Worm (Caenorhabditis elegans) whole organism, L1 larva: Measurements from ENCODE around the gene nhr-251.

ENCODE experiments used
- C34B4.2 ChIP-seq: sonication (generic microtip); optimal IDR thresholded peaks from 2 replicates; lab custom pipeline; 2017; ENCODE audit warnings: mild to moderate bottlenecking, missing genetic modification characterization, missing compliant biosample characterization
- F16B12.6 ChIP-seq: fragments of 150-350 bp; optimal IDR thresholded peaks from 2 replicates; lab custom pipeline; 2014; ENCODE audit warnings: missing biosample characterization, missing genetic modification characterization
- aha-1 ChIP-seq: fragments of 150-350 bp; optimal IDR thresholded peaks from 2 replicates; lab custom pipeline; 2014; ENCODE audit warnings: missing biosample characterization, missing genetic modification characterization
- aly-2 ChIP-seq: fragments of 150-350 bp; optimal IDR thresholded peaks from 2 replicates; lab custom pipeline; 2014; ENCODE audit warnings: missing biosample characterization, missing genetic modification characterization
- ama-1 ChIP-seq: fragments of 150-350 bp; optimal IDR thresholded peaks from 2 replicates; lab custom pipeline; 2014
- blmp-1 ChIP-seq: fragments of 150-350 bp; optimal IDR thresholded peaks from 2 replicates; lab custom pipeline; 2014; ENCODE audit warnings: missing biosample characterization, missing genetic modification characterization
- ceh-82 ChIP-seq, 3 experiments: fragments of 150-350 bp in 1 of 3; sonication (generic microtip) in 2 of 3; optimal IDR thresholded peaks; 2 replicates each; lab custom pipeline; 2014 to 2017; ENCODE audit warnings: missing biosample characterization in 3 of 3, missing genetic modification characterization in 3 of 3
- ceh-90 ChIP-seq: sonication (generic microtip); optimal IDR thresholded peaks from 2 replicates; lab custom pipeline; 2016; ENCODE audit warnings: missing genetic modification characterization, missing compliant biosample characterization
- ces-1 ChIP-seq: fragments of 150-350 bp; optimal IDR thresholded peaks from 2 replicates; lab custom pipeline; 2014; ENCODE audit warnings: missing biosample characterization, missing genetic modification reagents, missing genetic modification characterization
- dpl-1 ChIP-seq, 3 experiments: fragments of 150-350 bp in 2 of 3; sonication (generic microtip) in 1 of 3; optimal IDR thresholded peaks; 2 replicates each; lab custom pipeline; 2014 to 2017; ENCODE audit warnings: missing biosample characterization in 3 of 3, missing genetic modification characterization in 3 of 3, missing genetic modification reagents in 3 of 3
- dsc-1 ChIP-seq: sonication (generic microtip); optimal IDR thresholded peaks from 2 replicates; lab custom pipeline; 2016; ENCODE audit warnings: mild to moderate bottlenecking, missing genetic modification characterization, missing compliant biosample characterization
- efl-1 ChIP-seq, 4 experiments: fragments of 150-350 bp; optimal IDR thresholded peaks in 3 of 4; peaks in 1 of 4; 1 replicate in 1 of 4; 2 replicates in 3 of 4; lab custom pipeline; 2014; ENCODE audit warnings: missing biosample characterization in 2 of 4, missing genetic modification characterization in 2 of 4, missing genetic modification reagents in 2 of 4
- efl-3 ChIP-seq: fragments of 200-800 bp; sonication (Bioruptor generic); optimal IDR thresholded peaks from 2 replicates; lab custom pipeline; 2018; ENCODE audit warnings: mild to moderate bottlenecking, missing genetic modification characterization, missing compliant biosample characterization
- elt-2 ChIP-seq: sonication (generic microtip); optimal IDR thresholded peaks from 2 replicates; lab custom pipeline; 2016; ENCODE audit warnings: missing genetic modification characterization, mild to moderate bottlenecking, inconsistent platforms, missing compliant biosample characterization, missing genetic modification reagents
- fkh-4 ChIP-seq: sonication (generic microtip); optimal IDR thresholded peaks from 2 replicates; lab custom pipeline; 2016; ENCODE audit warnings: missing compliant biosample characterization, missing genetic modification characterization, borderline replicate concordance
- fos-1 ChIP-seq: fragments of 150-350 bp; optimal IDR thresholded peaks from 2 replicates; lab custom pipeline; 2014; ENCODE audit warnings: missing biosample characterization, missing genetic modification characterization
- lin-14 ChIP-seq: fragments of 200-800 bp; sonication (Bioruptor generic); optimal IDR thresholded peaks from 2 replicates; lab custom pipeline; 2018; ENCODE audit warnings: mild to moderate bottlenecking, missing genetic modification characterization, moderate library complexity, missing compliant biosample characterization
- lin-35 ChIP-seq, 2 experiments: fragments of 150-350 bp; optimal IDR thresholded peaks; 2 replicates each; lab custom pipeline; 2014; ENCODE audit warnings: missing biosample characterization in 2 of 2, missing genetic modification characterization in 2 of 2, missing genetic modification reagents in 2 of 2
- lin-39 ChIP-seq: fragments of 150-350 bp; optimal IDR thresholded peaks from 2 replicates; lab custom pipeline; 2014; ENCODE audit warnings: missing biosample characterization, missing genetic modification reagents, missing genetic modification characterization
- mab-9 ChIP-seq: fragments of 200-800 bp; sonication (Bioruptor generic); IDR thresholded peaks from 2 replicates; pipeline ENCODE4 v1.3.6; 2022; ENCODE audit warnings: missing genetic modification reagents, missing genetic modification characterization, missing compliant biosample characterization
- mdl-1 ChIP-seq, 2 experiments: fragments of 150-350 bp; optimal IDR thresholded peaks; 2 replicates each; lab custom pipeline; 2014 to 2017; ENCODE audit warnings: missing biosample characterization in 2 of 2, missing genetic modification characterization in 2 of 2, inconsistent platforms in 1 of 2
- mef-2 ChIP-seq: fragments of 150-350 bp; optimal IDR thresholded peaks from 2 replicates; lab custom pipeline; 2014; ENCODE audit warnings: missing biosample characterization, missing genetic modification characterization
- nhr-77 ChIP-seq: fragments of 150-350 bp; optimal IDR thresholded peaks from 2 replicates; lab custom pipeline; 2014; ENCODE audit warnings: missing biosample characterization, missing genetic modification characterization
- nhr-84 ChIP-seq: sonication (generic microtip); optimal IDR thresholded peaks from 2 replicates; lab custom pipeline; 2017; ENCODE audit warnings: missing biosample characterization, missing genetic modification characterization
- nhr-85 ChIP-seq: sonication (generic microtip); peaks from one replicate; lab custom pipeline; 2016; ENCODE audit warnings: missing genetic modification characterization, inconsistent platforms, missing compliant biosample characterization
- nhr-90 ChIP-seq: sonication (generic microtip); optimal IDR thresholded peaks from 2 replicates; lab custom pipeline; 2016; ENCODE audit warnings: mild to moderate bottlenecking, missing genetic modification characterization, missing compliant biosample characterization; ENCODE audit not compliant: poor library complexity
- pag-3 ChIP-seq: sonication (generic microtip); optimal IDR thresholded peaks from 2 replicates; lab custom pipeline; 2017; ENCODE audit warnings: missing genetic modification characterization, mild to moderate bottlenecking, missing compliant biosample characterization, antibody characterized with exemption, borderline replicate concordance; ENCODE audit not compliant: insufficient read depth
- rnt-1 ChIP-seq: sonication (generic microtip); optimal IDR thresholded peaks from 2 replicates; lab custom pipeline; 2016; ENCODE audit warnings: mild to moderate bottlenecking, missing genetic modification characterization, moderate library complexity, missing compliant biosample characterization
- snpc-4 ChIP-seq: fragments of 150-350 bp; optimal IDR thresholded peaks from 2 replicates; lab custom pipeline; 2014; ENCODE audit warnings: missing biosample characterization, missing genetic modification characterization
- tlp-1 ChIP-seq: fragments of 150-350 bp; optimal IDR thresholded peaks from 2 replicates; lab custom pipeline; 2014; ENCODE audit warnings: missing biosample characterization, missing genetic modification characterization
- unc-30 ChIP-seq: sonication (generic microtip); optimal IDR thresholded peaks from 2 replicates; lab custom pipeline; 2017; ENCODE audit warnings: missing biosample characterization, missing genetic modification characterization
- unc-98 ChIP-seq: fragments of 200-800 bp; sonication (Bioruptor generic); IDR thresholded peaks from 2 replicates; pipeline ENCODE4 v1.3.6; 2022; ENCODE audit warnings: missing genetic modification characterization, missing compliant biosample characterization
- vab-15 ChIP-seq: sonication (generic microtip); optimal IDR thresholded peaks from 2 replicates; lab custom pipeline; 2017; ENCODE audit warnings: missing genotype, mild to moderate bottlenecking, missing genetic modification characterization, missing compliant biosample characterization
- xbp-1 ChIP-seq: sonication (generic microtip); optimal IDR thresholded peaks from 2 replicates; lab custom pipeline; 2016; ENCODE audit warnings: missing genetic modification characterization, missing compliant biosample characterization
- ztf-4 ChIP-seq: fragments of 150-350 bp; optimal IDR thresholded peaks from 2 replicates; lab custom pipeline; 2014; ENCODE audit warnings: missing biosample characterization, missing genetic modification characterization

nhr-251 gene

DNA sequence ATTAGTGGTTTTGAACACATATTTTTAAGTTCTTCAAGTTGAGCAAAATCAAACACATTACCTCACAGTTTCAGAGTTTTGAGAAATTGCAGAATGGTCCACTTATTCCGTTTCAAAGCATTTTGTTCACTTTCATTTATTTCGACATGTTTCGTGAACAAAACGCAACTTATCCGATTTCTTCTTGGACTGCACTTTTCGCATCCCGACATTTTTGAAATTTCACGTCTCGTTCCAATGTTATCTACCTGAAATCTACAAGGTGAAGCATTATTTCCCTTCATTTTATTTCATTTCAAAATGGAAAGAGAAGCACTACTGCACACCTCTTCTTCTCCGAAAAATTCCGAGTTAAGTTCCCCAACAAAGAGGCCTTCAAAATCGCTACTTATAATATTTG, 10.1 kb upstream of the nhr-251 start, which contains the start of gene ZK488.6:
TSS of gene ZK488.6 (plus strand) at position 301 of the 400 bp plus-strand sequence.
- no peak for TF ChIP-seq snpc-4 (tag; lab: Kevin White, UChicago)
- TF ChIP-seq unc-98 (GFP tag; lab: Robert Waterston, UW), result 0 out of 2 replicates have a peak, but pooled peaks have one; percentile 22

DNA sequence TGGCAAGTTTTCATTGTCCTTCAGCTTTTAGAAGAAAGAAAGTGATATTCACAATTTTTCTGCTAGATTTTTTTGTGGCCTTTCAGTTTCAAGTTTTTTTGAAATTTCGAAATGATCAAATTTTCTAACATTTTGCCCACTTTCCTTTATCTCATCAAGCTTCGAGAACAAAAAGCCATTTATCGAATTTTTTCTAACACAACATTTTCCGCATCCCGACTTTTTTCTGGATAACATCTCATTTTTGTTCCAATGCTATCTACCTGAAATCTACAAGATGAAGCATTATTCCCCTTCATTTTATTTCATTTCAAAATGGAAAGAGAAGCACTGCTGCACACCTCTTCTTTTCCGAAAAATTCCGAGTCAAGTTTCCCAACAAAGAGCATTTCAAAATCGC, 7.4 kb upstream of the nhr-251 start, which contains the start of gene ZK488.5:
TSS of gene ZK488.5 (plus strand) at position 301 of the 400 bp plus-strand sequence.
- TF ChIP-seq vab-15 (tag; lab: Kevin White, UChicago), result no peak
- TF ChIP-seq nhr-84, result no peak
- no peak for TF ChIP-seq mab-9 (GFP tag; lab: Robert Waterston, UW)
- no peak for TF ChIP-seq aha-1 (tag; lab: Kevin White, UChicago)
- TF ChIP-seq fos-1 (tag; lab: Kevin White, UChicago), result no peak
- TF ChIP-seq ceh-82 (tag; optimal IDR thresholded peaks at IDR 0.05; lab: Kevin White, UChicago), result no peak
- no peak for TF ChIP-seq lin-39 (tag; lab: Kevin White, UChicago)
- no peak for TF ChIP-seq elt-2 (tag; lab: Kevin White, UChicago)
- no peak for TF ChIP-seq aly-2 (tag; lab: Kevin White, UChicago)
- TF ChIP-seq nhr-77 (tag; lab: Kevin White, UChicago), result no peak
- TF ChIP-seq dpl-1 (GFP tag; optimal IDR thresholded peaks at IDR 0.05; lab: Kevin White, UChicago), result no peak
- TF ChIP-seq lin-14, result no peak
- no peak for TF ChIP-seq efl-3 (GFP tag; lab: Kevin White, UChicago)
- TF ChIP-seq ztf-4, result no peak
- TF ChIP-seq fkh-4, result no peak
- TF ChIP-seq lin-35 (GFP tag; optimal IDR thresholded peaks at IDR 0.05; lab: Kevin White, UChicago), result no peak
- TF ChIP-seq tlp-1, result no peak
- TF ChIP-seq dsc-1 (tag; lab: Kevin White, UChicago), result no peak
- no peak for TF ChIP-seq mdl-1 (tag; optimal IDR thresholded peaks at IDR 0.05; lab: Kevin White, UChicago)
- TF ChIP-seq, all 84 proteins: peak for 0

DNA sequence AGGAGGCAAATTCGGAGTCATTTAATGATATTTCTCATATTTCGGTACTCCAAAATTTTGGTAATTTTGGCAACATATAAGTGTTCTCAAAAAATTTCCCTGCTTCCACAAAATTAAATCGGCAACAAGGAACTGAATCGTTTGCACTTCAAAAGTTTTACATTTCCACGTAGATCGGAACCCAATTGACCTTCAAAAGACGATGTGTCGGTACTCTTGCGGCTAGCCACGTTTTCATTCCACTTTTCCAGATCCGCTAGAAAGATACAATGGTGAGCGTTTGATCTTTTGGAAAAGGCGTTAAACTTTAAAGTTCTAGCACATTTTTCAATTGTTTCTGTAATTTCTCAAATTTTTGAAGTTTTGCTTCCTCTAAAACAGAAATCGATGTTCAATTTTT, 3.4 kb upstream of the nhr-251 start:
- no peak for TF ChIP-seq mdl-1 (tag; optimal IDR thresholded peaks at IDR 0.05; lab: Kevin White, UChicago)
- TF ChIP-seq rnt-1 (tag; lab: Kevin White, UChicago), result peak; percentile 15
- TF ChIP-seq blmp-1 (tag; lab: Kevin White, UChicago), result peak; percentile 9

DNA sequence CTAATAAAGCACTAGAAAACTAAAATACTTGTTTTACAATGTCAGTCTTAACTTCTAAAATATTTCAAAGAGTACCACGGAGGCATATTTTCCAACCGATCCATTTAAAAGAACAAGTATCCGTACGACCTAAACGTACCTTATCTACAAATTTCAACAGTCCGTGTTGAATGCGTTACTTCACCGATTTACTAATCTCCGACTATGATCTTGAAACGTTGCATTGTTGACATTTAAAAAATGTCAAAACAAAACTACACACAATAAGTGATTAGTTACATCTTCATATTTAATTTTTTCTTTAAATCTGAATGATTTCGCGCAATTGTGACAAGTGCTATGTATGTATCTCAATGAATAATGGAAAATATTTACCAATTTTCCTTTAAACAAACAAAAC, 2.5 kb upstream of the nhr-251 start:
- TF ChIP-seq F16B12.6 (tag; lab: Kevin White, UChicago) (no peak), efl-1 (optimal IDR thresholded peaks at IDR 0.05; lab: Kevin White, UChicago) (no peak), efl-1 (GFP tag; optimal IDR thresholded peaks at IDR 0.05 in 1 of 2; lab: Kevin White, UChicago) (peak in 1 of 2 experiments; percentile 45), C34B4.2 (tag; lab: Kevin White, UChicago) (no peak), nhr-85 (peak; percentile 73)

DNA sequence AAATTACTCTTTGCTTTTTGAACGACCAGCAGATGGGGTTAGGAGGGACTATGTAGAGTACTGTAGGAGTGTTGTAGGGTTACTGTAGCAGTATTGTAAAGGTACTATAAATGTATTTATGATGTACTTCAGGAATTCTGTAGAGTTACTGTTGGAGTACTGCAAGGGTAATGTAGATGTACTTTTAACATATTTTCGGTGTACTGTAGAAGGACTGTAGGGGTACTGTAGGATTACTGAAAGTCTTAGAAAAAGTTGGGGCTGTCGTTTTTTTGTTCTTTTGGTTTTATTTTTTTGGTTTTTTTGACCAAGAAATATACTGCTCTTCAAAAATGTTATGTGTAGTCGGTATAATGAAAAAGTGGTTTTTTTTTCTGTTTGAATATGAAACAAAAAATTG, 1.7 kb upstream of the nhr-251 start:
- no peak for TF ChIP-seq ama-1
- TF ChIP-seq ceh-90 (tag; lab: Kevin White, UChicago), result no peak
- TF ChIP-seq blmp-1 (tag; lab: Kevin White, UChicago), result no peak
- no peak for TF ChIP-seq nhr-90 (tag; lab: Kevin White, UChicago)
- no peak for TF ChIP-seq xbp-1 (tag; lab: Kevin White, UChicago)
- no peak for TF ChIP-seq mef-2 (tag; lab: Kevin White, UChicago)
- TF ChIP-seq unc-30, result no peak
- TF ChIP-seq ces-1, result no peak
- TF ChIP-seq pag-3, result no peak
- no peak for TF ChIP-seq C34B4.2 (tag; lab: Kevin White, UChicago)
